Worm (Caenorhabditis elegans) whole organism, L1 larva: ENCODE results near the gene ttn-1.

ENCODE experiments used
- alr-1 ChIP-seq: fragments of 200-800 bp; sonication (Bioruptor generic); optimal IDR thresholded peaks from 2 replicates; lab custom pipeline; 2018; ENCODE audit warnings: borderline replicate concordance, mild to moderate bottlenecking, missing genetic modification characterization, missing compliant biosample characterization
- ceh-63 ChIP-seq: fragments of 200-800 bp; sonication (Bioruptor generic); optimal IDR thresholded peaks from 2 replicates; lab custom pipeline; 2018; ENCODE audit warnings: mild to moderate bottlenecking, missing genetic modification characterization, missing compliant biosample characterization
- ceh-90 ChIP-seq: sonication (generic microtip); optimal IDR thresholded peaks from 2 replicates; lab custom pipeline; 2016; ENCODE audit warnings: missing genetic modification characterization, missing compliant biosample characterization
- dpl-1 ChIP-seq, 3 experiments: fragments of 150-350 bp in 2 of 3; sonication (generic microtip) in 1 of 3; optimal IDR thresholded peaks; 2 replicates each; lab custom pipeline; 2014 to 2017; ENCODE audit warnings: missing biosample characterization in 3 of 3, missing genetic modification characterization in 3 of 3, missing genetic modification reagents in 3 of 3
- efl-1 ChIP-seq, 4 experiments: fragments of 150-350 bp; optimal IDR thresholded peaks in 3 of 4; peaks in 1 of 4; 1 replicate in 1 of 4; 2 replicates in 3 of 4; lab custom pipeline; 2014; ENCODE audit warnings: missing biosample characterization in 2 of 4, missing genetic modification characterization in 2 of 4, missing genetic modification reagents in 2 of 4
- egl-13 ChIP-seq: sonication (generic microtip); optimal IDR thresholded peaks from 2 replicates; lab custom pipeline; 2016; ENCODE audit warnings: missing genotype, missing genetic modification reagents, missing genetic modification characterization, missing compliant biosample characterization
- elt-3 ChIP-seq, 6 experiments: fragments of 150-350 bp in 1 of 6; sonication (generic microtip); optimal IDR thresholded peaks; 2 replicates each; lab custom pipeline; 2017 to 2018; ENCODE audit warnings: missing biosample characterization in 6 of 6, missing genetic modification characterization in 6 of 6, inconsistent platforms in 1 of 6
- ets-5 ChIP-seq: fragments of 200-800 bp; sonication (Bioruptor generic); IDR thresholded peaks from 2 replicates; pipeline ENCODE4 v1.3.6; 2022; ENCODE audit warnings: missing genetic modification characterization, missing compliant biosample characterization
- fkh-4 ChIP-seq: sonication (generic microtip); optimal IDR thresholded peaks from 2 replicates; lab custom pipeline; 2016; ENCODE audit warnings: missing compliant biosample characterization, missing genetic modification characterization, borderline replicate concordance
- grh-1 ChIP-seq: fragments of 200-800 bp; sonication (Bioruptor generic); IDR thresholded peaks from 2 replicates; pipeline ENCODE4 v1.3.6; 2022; ENCODE audit warnings: missing genetic modification reagents, missing genetic modification characterization, missing compliant biosample characterization
- hlh-17 ChIP-seq: fragments of 200-800 bp; sonication (Bioruptor generic); optimal IDR thresholded peaks from 2 replicates; lab custom pipeline; 2018; ENCODE audit warnings: missing genetic modification characterization, mild to moderate bottlenecking, missing compliant biosample characterization, moderate library complexity, borderline replicate concordance
- jun-1 ChIP-seq: fragments of 150-350 bp; optimal IDR thresholded peaks from 2 replicates; lab custom pipeline; 2014; ENCODE audit warnings: missing biosample characterization, missing genetic modification reagents, missing genetic modification characterization
- lin-13 ChIP-seq: fragments of 150-350 bp; optimal IDR thresholded peaks from 2 replicates; lab custom pipeline; 2014; ENCODE audit warnings: missing biosample characterization, missing genetic modification reagents, missing genetic modification characterization
- lin-14 ChIP-seq: fragments of 200-800 bp; sonication (Bioruptor generic); optimal IDR thresholded peaks from 2 replicates; lab custom pipeline; 2018; ENCODE audit warnings: mild to moderate bottlenecking, missing genetic modification characterization, moderate library complexity, missing compliant biosample characterization
- mdl-1 ChIP-seq, 2 experiments: fragments of 150-350 bp; optimal IDR thresholded peaks; 2 replicates each; lab custom pipeline; 2014 to 2017; ENCODE audit warnings: missing biosample characterization in 2 of 2, missing genetic modification characterization in 2 of 2, inconsistent platforms in 1 of 2
- nhr-12 ChIP-seq: sonication (generic microtip); optimal IDR thresholded peaks from 2 replicates; lab custom pipeline; 2017; ENCODE audit warnings: missing biosample characterization, missing genetic modification characterization
- nhr-20 ChIP-seq: sonication (generic microtip); optimal IDR thresholded peaks from 2 replicates; lab custom pipeline; 2016; ENCODE audit warnings: mild to moderate bottlenecking, missing genetic modification characterization, missing compliant biosample characterization
- nhr-71 ChIP-seq: sonication (generic microtip); optimal IDR thresholded peaks from 2 replicates; lab custom pipeline; 2016; ENCODE audit warnings: mild to moderate bottlenecking, missing genetic modification characterization, moderate library complexity, missing compliant biosample characterization
- nhr-77 ChIP-seq: fragments of 150-350 bp; optimal IDR thresholded peaks from 2 replicates; lab custom pipeline; 2014; ENCODE audit warnings: missing biosample characterization, missing genetic modification characterization
- pax-3 ChIP-seq: fragments of 200-800 bp; sonication (Bioruptor generic); optimal IDR thresholded peaks from 2 replicates; lab custom pipeline; 2018; ENCODE audit warnings: mild to moderate bottlenecking, missing genetic modification characterization, moderate library complexity, missing compliant biosample characterization
- pqm-1 ChIP-seq: sonication (generic microtip); optimal IDR thresholded peaks from 3 replicates; lab custom pipeline; 2017; ENCODE audit warnings: missing biosample characterization, missing genetic modification characterization
- snpc-4 ChIP-seq: fragments of 150-350 bp; optimal IDR thresholded peaks from 2 replicates; lab custom pipeline; 2014; ENCODE audit warnings: missing biosample characterization, missing genetic modification characterization
- sptf-1 ChIP-seq: fragments of 150-350 bp; optimal IDR thresholded peaks from 2 replicates; lab custom pipeline; 2014; ENCODE audit warnings: missing biosample characterization, missing genetic modification characterization
- swsn-7 ChIP-seq: sonication (generic microtip); optimal IDR thresholded peaks from 2 replicates; lab custom pipeline; 2016; ENCODE audit warnings: missing genetic modification characterization, missing compliant biosample characterization
- tbx-2 ChIP-seq: sonication (generic microtip); optimal IDR thresholded peaks from 2 replicates; lab custom pipeline; 2016; ENCODE audit warnings: missing genetic modification characterization, missing compliant biosample characterization
- tlp-1 ChIP-seq: fragments of 150-350 bp; optimal IDR thresholded peaks from 2 replicates; lab custom pipeline; 2014; ENCODE audit warnings: missing biosample characterization, missing genetic modification characterization
- unc-30 ChIP-seq: sonication (generic microtip); optimal IDR thresholded peaks from 2 replicates; lab custom pipeline; 2017; ENCODE audit warnings: missing biosample characterization, missing genetic modification characterization
- unc-98 ChIP-seq: fragments of 200-800 bp; sonication (Bioruptor generic); IDR thresholded peaks from 2 replicates; pipeline ENCODE4 v1.3.6; 2022; ENCODE audit warnings: missing genetic modification characterization, missing compliant biosample characterization
- vab-15 ChIP-seq: sonication (generic microtip); optimal IDR thresholded peaks from 2 replicates; lab custom pipeline; 2017; ENCODE audit warnings: missing genotype, mild to moderate bottlenecking, missing genetic modification characterization, missing compliant biosample characterization

ttn-1 gene

ce11 chrV:6131100-6131499, 71.3 kb downstream of the ttn-1 start, which contains the start of gene exp-2:
exp-2 (plus strand) TSS chrV:6131400.
- TF ChIP-seq ceh-63 (GFP tag; lab: Kevin White, UChicago) (no peak), nhr-77 (tag; lab: Kevin White, UChicago) (no peak), tbx-2 (tag; lab: Kevin White, UChicago) (no peak), lin-14 (GFP tag; lab: Kevin White, UChicago) (peak; percentile 18), lin-13 (GFP tag; lab: Kevin White, UChicago) (no peak), pqm-1 (tag; lab: Kevin White, UChicago) (no peak)

- TF ChIP-seq egl-13 (tag; lab: Kevin White, UChicago): no peak
- TF ChIP-seq efl-1 (optimal IDR thresholded peaks at IDR 0.05; lab: Kevin White, UChicago): no peak
- peak in 1 of 2 experiments; percentile 49 for TF ChIP-seq efl-1 (GFP tag; optimal IDR thresholded peaks at IDR 0.05 in 1 of 2; lab: Kevin White, UChicago)
These were observed 74.1 kb downstream of the ttn-1 start for ce11 chrV:6128355-6128754.

- TF ChIP-seq ets-5 (GFP tag; lab: Robert Waterston, UW): no peak
- no peak for TF ChIP-seq pax-3 (tag; lab: Kevin White, UChicago)
These were observed 80.8 kb downstream of the ttn-1 start for ce11 chrV:6121659-6122058.

ce11 chrV:6120156-6120879, 82.1 kb downstream of the ttn-1 start, which contains the start of gene ceh-49:
ceh-49 (minus strand) TSS chrV:6120206.
- TF ChIP-seq swsn-7 (tag; lab: Kevin White, UChicago) (no peak), alr-1 (tag; lab: Kevin White, UChicago) (no peak), lin-13 (GFP tag; lab: Kevin White, UChicago) (no peak), fkh-4 (tag; lab: Kevin White, UChicago) (no peak), tbx-2 (tag; lab: Kevin White, UChicago) (no peak)

ce11 chrV:6117013-6117412, 85.4 kb downstream of the ttn-1 start:
- TF ChIP-seq lin-14 (GFP tag; lab: Kevin White, UChicago) (no peak), sptf-1 (tag; lab: Kevin White, UChicago) (no peak), grh-1 (GFP tag; lab: Robert Waterston, UW) (no peak), tlp-1 (tag; lab: Kevin White, UChicago) (no peak), jun-1 (no peak), snpc-4 (tag; lab: Kevin White, UChicago) (no peak), elt-3 (tag; optimal IDR thresholded peaks at IDR 0.05; lab: Kevin White, UChicago) (no peak), dpl-1 (GFP tag; optimal IDR thresholded peaks at IDR 0.05; lab: Kevin White, UChicago) (no peak), nhr-71 (tag; lab: Kevin White, UChicago) (no peak), nhr-12 (tag; lab: Kevin White, UChicago) (no peak), tbx-2 (tag; lab: Kevin White, UChicago) (no peak), vab-15 (tag; lab: Kevin White, UChicago) (no peak), hlh-17 (no peak)
- TF ChIP-seq, all 84 proteins: peak for 0

DNA sequence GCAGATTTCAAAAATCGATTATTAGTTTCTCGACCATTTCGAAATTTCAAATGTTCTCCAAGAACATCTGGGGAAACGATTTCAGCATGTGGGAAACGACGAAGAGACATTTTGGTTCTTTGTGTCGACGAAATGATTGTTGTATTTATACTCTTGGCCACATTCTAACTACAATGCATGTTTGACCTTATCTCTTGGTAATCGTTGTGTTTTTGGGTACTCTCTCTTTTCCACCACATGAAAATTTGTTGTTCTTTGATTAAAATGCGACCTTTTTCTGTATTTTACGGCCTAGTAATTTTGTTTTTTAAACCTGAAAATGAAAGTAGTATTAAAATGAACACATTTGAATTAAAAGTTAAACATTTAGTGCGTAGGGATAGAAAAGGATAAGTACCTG, 89.6 kb downstream of the ttn-1 start, which contains the start of gene F17A9.5:
F17A9.5 (minus strand) TSS at position 175 of the 400 bp plus-strand sequence.
- TF ChIP-seq efl-1 (optimal IDR thresholded peaks at IDR 0.05; lab: Kevin White, UChicago) (no peak), efl-1 (GFP tag; optimal IDR thresholded peaks at IDR 0.05 in 1 of 2; lab: Kevin White, UChicago) (peak in 1 of 2 experiments; percentile 81), mdl-1 (tag; optimal IDR thresholded peaks at IDR 0.05; lab: Kevin White, UChicago) (no peak), nhr-20 (tag; lab: Kevin White, UChicago) (peak; percentile 53), unc-30 (no peak), hlh-17 (no peak), unc-98 (GFP tag; lab: Robert Waterston, UW) (no peak), pqm-1 (tag; lab: Kevin White, UChicago) (no peak), ceh-90 (tag; lab: Kevin White, UChicago) (no peak), tlp-1 (tag; lab: Kevin White, UChicago) (no peak)
